Fruit fly (Drosophila melanogaster): ENCODE results near the gene Ugt37E1.

Gene Ugt37E1

dm6 chr2L:16793970-16794369 is 2.4 kb upstream of the Ugt37E1 start, which contains the start of gene Ugt37C2:
Gene Ugt37C2, plus strand, starts transcription at chr2L:16794211.
- TF ChIP-seq exex (tag; optimal IDR thresholded peaks at IDR 0.05) (peak; percentile 11), bowl (GFP tag; IDR thresholded peaks at IDR 0.05) (no peak), Sry-δ (GFP tag; optimal IDR thresholded peaks at IDR 0.05) (no peak), CG2120 (GFP tag; optimal IDR thresholded peaks at IDR 0.05) (no peak), CG4854 (GFP tag; optimal IDR thresholded peaks at IDR 0.05) (no peak), Asciz (GFP tag; optimal IDR thresholded peaks at IDR 0.05) (no peak), Vsx1 (GFP tag; optimal IDR thresholded peaks at IDR 0.05) (no peak), CG11696 (GFP tag; IDR thresholded peaks at IDR 0.05) (no peak), CG2712 (tag; optimal IDR thresholded peaks at IDR 0.05) (no peak), oc (tag; optimal IDR thresholded peaks at IDR 0.05) (no peak), schlank (tag; optimal IDR thresholded peaks at IDR 0.05) (no peak), ken (GFP tag; IDR thresholded peaks at IDR 0.05) (0 out of 3 replicates have a peak, but pooled peaks have one; percentile 3), HLH4C (GFP tag; IDR thresholded peaks at IDR 0.05; ENCODE audit: partially characterized antibody) (no peak), sens-2 (GFP tag; IDR thresholded peaks at IDR 0.05) (no peak), Oli (tag; optimal IDR thresholded peaks at IDR 0.05) (no peak), Opbp (GFP tag; IDR thresholded peaks at IDR 0.05; ENCODE audit: partially characterized antibody) (no peak), dpn (GFP tag; optimal IDR thresholded peaks at IDR 0.05) (no peak), chinmo (GFP tag; IDR thresholded peaks at IDR 0.05; ENCODE audit: partially characterized antibody) (0 out of 4 replicates have a peak, but pooled peaks have one; percentile 30), jigr1 (GFP tag; IDR thresholded peaks at IDR 0.05) (no peak), MBD-R2 (GFP tag; IDR thresholded peaks at IDR 0.05) (no peak), zfh1 (GFP tag; IDR thresholded peaks at IDR 0.05) (no peak), CG14050 (GFP tag; IDR thresholded peaks at IDR 0.05) (no peak), CG15073 (GFP tag; optimal IDR thresholded peaks at IDR 0.05) (no peak), pb (GFP tag; optimal IDR thresholded peaks at IDR 0.05) (no peak), ssp (GFP tag; IDR thresholded peaks at IDR 0.05) (no peak), eve (GFP tag; optimal IDR thresholded peaks at IDR 0.05) (no peak), NK7.1 (GFP tag; optimal IDR thresholded peaks at IDR 0.05) (no peak), CG1602 (GFP tag; optimal IDR thresholded peaks at IDR 0.05) (no peak), Spps (tag; optimal IDR thresholded peaks at IDR 0.05) (no peak), jumu (GFP tag; optimal IDR thresholded peaks at IDR 0.05) (no peak), Nf-YB (GFP tag; optimal IDR thresholded peaks at IDR 0.05) (no peak), bsh (GFP tag; optimal IDR thresholded peaks at IDR 0.05) (no peak), Six4 (GFP tag; optimal IDR thresholded peaks at IDR 0.05) (no peak), CG7786 (GFP tag; optimal IDR thresholded peaks at IDR 0.05) (no peak), CG18764 (GFP tag; optimal IDR thresholded peaks at IDR 0.05) (no peak), kni (GFP tag; optimal IDR thresholded peaks at IDR 0.05) (no peak), btn (GFP tag; optimal IDR thresholded peaks at IDR 0.05) (no peak), CG15479 (GFP tag; optimal IDR thresholded peaks at IDR 0.05) (no peak), Awh (GFP tag; IDR thresholded peaks at IDR 0.05) (no peak), ftz-f1 (GFP tag; optimal IDR thresholded peaks at IDR 0.05) (no peak), lab (GFP tag; optimal IDR thresholded peaks at IDR 0.05) (peak; percentile 27), Trl (optimal IDR thresholded peaks at IDR 0.05) (peak; percentile 58 to 61), Trl (GFP tag; optimal IDR thresholded peaks at IDR 0.05) (no peak), slp2 (GFP tag; optimal IDR thresholded peaks at IDR 0.05) (no peak), Sry-β (GFP tag; optimal IDR thresholded peaks at IDR 0.05) (no peak), CG31224 (GFP tag; IDR thresholded peaks at IDR 0.05) (no peak), Dp (GFP tag; optimal IDR thresholded peaks at IDR 0.05) (no peak), mirr (GFP tag; optimal IDR thresholded peaks at IDR 0.05) (peak; percentile 18), sug (tag; optimal IDR thresholded peaks at IDR 0.05) (peak; percentile 16), Abd-B (GFP tag; optimal IDR thresholded peaks at IDR 0.05) (no peak), CG42726 (GFP tag; IDR thresholded peaks at IDR 0.05; ENCODE audit: partially characterized antibody) (no peak), CG8924 (tag; optimal IDR thresholded peaks at IDR 0.05) (no peak)

Measured in whole organism, embryonic.